Fruit fly (Drosophila melanogaster) whole organism, embryonic: ENCODE data around the gene Sf3b2.
A peak's percentile ranks its signal among the peaks of the same experiment; 100 is the strongest.

Source experiments
- Antp ChIP-seq: fragments of 200-800 bp; sonication (Bioruptor generic); optimal IDR thresholded peaks from 3 replicates; lab custom pipeline; 2016; ENCODE audit warnings: missing biosample characterization, missing genetic modification characterization
- Asciz ChIP-seq: fragments of 200-800 bp; sonication (Bioruptor generic); optimal IDR thresholded peaks from 2 replicates; lab custom pipeline; 2017; ENCODE audit warnings: missing biosample characterization, mild to moderate bottlenecking, missing genetic modification characterization, missing genetic modification reagents
- Bgb ChIP-seq: fragments of 200-800 bp; sonication (Bioruptor generic); IDR thresholded peaks from 2 replicates; pipeline ENCODE4 v1.3.6; 2022; ENCODE audit warnings: missing biosample characterization, missing genetic modification characterization; ENCODE audit not compliant: partially characterized antibody
- CG10274 ChIP-seq: fragments of 200-800 bp; sonication (Bioruptor generic); optimal IDR thresholded peaks from 3 replicates; lab custom pipeline; 2017; ENCODE audit warnings: missing biosample characterization, mild to moderate bottlenecking, missing genetic modification characterization
- CG11247 ChIP-seq: fragments of 200-800 bp; sonication (Bioruptor generic); IDR thresholded peaks from 2 replicates; pipeline ENCODE4 v1.3.6; 2022; ENCODE audit warnings: missing biosample characterization, missing genetic modification characterization
- CG11504 ChIP-seq: fragments of 200-800 bp; sonication (Bioruptor generic); optimal IDR thresholded peaks from 3 replicates; lab custom pipeline; 2019; ENCODE audit warnings: missing biosample characterization, mild to moderate bottlenecking, missing genetic modification characterization, moderate library complexity
- CG12071 ChIP-seq: fragments of 200-800 bp; sonication (Bioruptor generic); optimal IDR thresholded peaks from 3 replicates; lab custom pipeline; 2018; ENCODE audit warnings: missing biosample characterization, mild to moderate bottlenecking, missing genetic modification characterization
- CG12299 ChIP-seq: fragments of 200-800 bp; sonication (Bioruptor generic); optimal IDR thresholded peaks from 2 replicates; lab custom pipeline; 2018; ENCODE audit warnings: missing biosample characterization, mild to moderate bottlenecking, missing genetic modification characterization
- CG12659 ChIP-seq: fragments of 200-800 bp; sonication (Bioruptor generic); optimal IDR thresholded peaks from 3 replicates; lab custom pipeline; 2017; ENCODE audit warnings: mild to moderate bottlenecking, missing biosample characterization, missing genetic modification reagents, missing genetic modification characterization
- CG13624 ChIP-seq: fragments of 200-800 bp; sonication (Bioruptor generic); optimal IDR thresholded peaks from 2 replicates; lab custom pipeline; 2016; ENCODE audit warnings: missing biosample characterization, missing genetic modification characterization
- CG13775 ChIP-seq: fragments of 200-800 bp; sonication (Bioruptor generic); optimal IDR thresholded peaks from 3 replicates; lab custom pipeline; 2017; ENCODE audit warnings: missing biosample characterization, mild to moderate bottlenecking, missing genetic modification characterization
- CG14441 ChIP-seq: fragments of 200-800 bp; sonication (Bioruptor generic); IDR thresholded peaks from 2 replicates; pipeline ENCODE4 v1.3.6; 2022; ENCODE audit warnings: missing biosample characterization, missing genetic modification characterization
- CG1832 ChIP-seq: fragments of 200-800 bp; sonication (Bioruptor generic); optimal IDR thresholded peaks from 2 replicates; lab custom pipeline; 2017; ENCODE audit warnings: missing biosample characterization, mild to moderate bottlenecking, missing genetic modification characterization, inconsistent platforms
- CG18476 ChIP-seq: fragments of 200-800 bp; sonication (Bioruptor generic); optimal IDR thresholded peaks from 2 replicates; lab custom pipeline; 2016; ENCODE audit warnings: missing biosample characterization, mild to moderate bottlenecking, missing genetic modification characterization
- CG2199 ChIP-seq: fragments of 200-800 bp; sonication (Bioruptor generic); IDR thresholded peaks from 3 replicates; pipeline ENCODE4 v1.3.6; 2022; ENCODE audit warnings: missing biosample characterization, missing genetic modification characterization
- CG30403 ChIP-seq: fragments of 200-800 bp; sonication (Bioruptor generic); optimal IDR thresholded peaks from 3 replicates; lab custom pipeline; 2016; ENCODE audit warnings: missing biosample characterization, missing genetic modification characterization
- CG32772 ChIP-seq: fragments of 200-800 bp; sonication (Bioruptor generic); IDR thresholded peaks from 2 replicates; pipeline ENCODE4 v1.3.6; 2022; ENCODE audit warnings: missing biosample characterization, missing genetic modification characterization
- CG33557 ChIP-seq: fragments of 200-800 bp; sonication (Bioruptor generic); optimal IDR thresholded peaks from 2 replicates; lab custom pipeline; 2019; ENCODE audit warnings: missing biosample characterization, mild to moderate bottlenecking, missing genetic modification characterization, moderate library complexity
- CG42726 ChIP-seq: fragments of 200-800 bp; sonication (Bioruptor generic); IDR thresholded peaks from 2 replicates; pipeline ENCODE4 v1.3.6; 2022; ENCODE audit warnings: missing biosample characterization, missing genetic modification characterization; ENCODE audit not compliant: partially characterized antibody
- CG4617 ChIP-seq: fragments of 200-800 bp; sonication (Bioruptor generic); optimal IDR thresholded peaks from 3 replicates; lab custom pipeline; 2016; ENCODE audit warnings: missing biosample characterization, missing genetic modification characterization, borderline replicate concordance
- CG4820 ChIP-seq: fragments of 200-800 bp; sonication (Bioruptor generic); optimal IDR thresholded peaks from 3 replicates; lab custom pipeline; 2016; ENCODE audit warnings: missing biosample characterization, missing genetic modification characterization
- CG6175 ChIP-seq: fragments of 200-800 bp; sonication (Bioruptor generic); IDR thresholded peaks from 3 replicates; pipeline ENCODE4 v1.3.6; 2022; ENCODE audit warnings: missing biosample characterization, missing genetic modification characterization
- CG6813 ChIP-seq: fragments of 200-800 bp; sonication (Bioruptor generic); optimal IDR thresholded peaks from 2 replicates; lab custom pipeline; 2017; ENCODE audit warnings: missing biosample characterization, missing genetic modification characterization, mild to moderate bottlenecking, moderate library complexity, missing genetic modification reagents
- CG7357 ChIP-seq: fragments of 200-800 bp; sonication (Bioruptor generic); IDR thresholded peaks from 3 replicates; pipeline ENCODE4 v1.3.6; 2022; ENCODE audit warnings: missing biosample characterization, missing genetic modification characterization
- CTCF ChIP-seq: fragments of 200-800 bp; sonication (Bioruptor generic); optimal IDR thresholded peaks from 2 replicates; lab custom pipeline; 2017; ENCODE audit warnings: missing biosample characterization, mild to moderate bottlenecking, missing genetic modification characterization, moderate library complexity
- D19A ChIP-seq: fragments of 200-800 bp; optimal IDR thresholded peaks from 3 replicates; lab custom pipeline; 2019; ENCODE audit warnings: missing biosample characterization, mild to moderate bottlenecking, missing genetic modification characterization, moderate library complexity
- Dek ChIP-seq: fragments of 200-800 bp; sonication (Bioruptor generic); optimal IDR thresholded peaks from 3 replicates; lab custom pipeline; 2019; ENCODE audit warnings: missing biosample characterization, mild to moderate bottlenecking, missing genetic modification characterization, moderate library complexity
- Dll ChIP-seq: fragments of 200-800 bp; sonication (Bioruptor generic); IDR thresholded peaks from 4 replicates; pipeline ENCODE4 v1.3.6; 2022; ENCODE audit warnings: missing biosample characterization, missing genetic modification characterization; ENCODE audit not compliant: partially characterized antibody
- H2.0 ChIP-seq: fragments of 200-800 bp; sonication (Bioruptor generic); IDR thresholded peaks from 2 replicates; pipeline ENCODE4 v1.3.6; 2022; ENCODE audit warnings: missing biosample characterization, missing genetic modification characterization
- Hr39 ChIP-seq: fragments of >200 bp; optimal IDR thresholded peaks from 2 replicates; lab custom pipeline; 2017
- Hr51 ChIP-seq, 2 experiments: fragments of 200-800 bp; sonication (Bioruptor generic); optimal IDR thresholded peaks; 2 replicates in 1 of 2; 3 replicates in 1 of 2; lab custom pipeline; 2016 to 2018; ENCODE audit warnings: missing biosample characterization in 2 of 2, missing genetic modification characterization in 2 of 2, mild to moderate bottlenecking in 1 of 2, moderate library complexity in 1 of 2
- Neu2 ChIP-seq: fragments of 200-800 bp; sonication (Bioruptor generic); optimal IDR thresholded peaks from 3 replicates; lab custom pipeline; 2016; ENCODE audit warnings: missing biosample characterization, missing genetic modification characterization, borderline replicate concordance
- Nf-YA ChIP-seq: fragments of 200-800 bp; sonication (Bioruptor generic); IDR thresholded peaks from 2 replicates; pipeline ENCODE4 v1.3.6; 2022; ENCODE audit warnings: missing biosample characterization, missing genetic modification characterization
- Pdp1 ChIP-seq, 2 experiments: fragments of 200-800 bp; sonication (Bioruptor generic); optimal IDR thresholded peaks; 3 replicates each; lab custom pipeline; 2016; ENCODE audit warnings: missing biosample characterization in 2 of 2, missing genetic modification characterization in 2 of 2, mild to moderate bottlenecking in 1 of 2, moderate library complexity in 1 of 2
- abd-A ChIP-seq: fragments of 200-800 bp; sonication (Bioruptor generic); optimal IDR thresholded peaks from 3 replicates; lab custom pipeline; 2019; ENCODE audit warnings: missing biosample characterization, mild to moderate bottlenecking, missing genetic modification characterization, moderate library complexity
- al ChIP-seq: fragments of 200-800 bp; sonication (Bioruptor generic); IDR thresholded peaks from 2 replicates; pipeline ENCODE4 v1.3.6; 2022; ENCODE audit warnings: missing biosample characterization, missing genetic modification characterization
- corto ChIP-seq: fragments of 200-800 bp; sonication (Bioruptor generic); optimal IDR thresholded peaks from 2 replicates; lab custom pipeline; 2016; ENCODE audit warnings: missing biosample characterization, mild to moderate bottlenecking, missing genetic modification characterization, moderate library complexity
- eve ChIP-seq, 2 experiments: fragments of >200 bp; optimal IDR thresholded peaks; 2 replicates each; lab custom pipeline; 2017; ENCODE audit warnings: missing biosample characterization in 2 of 2, missing genetic modification characterization in 2 of 2
- her ChIP-seq: fragments of 200-800 bp; sonication (Bioruptor generic); optimal IDR thresholded peaks from 2 replicates; lab custom pipeline; 2016; ENCODE audit warnings: missing biosample characterization, missing genetic modification characterization
- insv ChIP-seq, 2 experiments: fragments of 200-800 bp; sonication (Bioruptor generic); optimal IDR thresholded peaks; 3 replicates each; lab custom pipeline; 2016 to 2018; ENCODE audit warnings: missing biosample characterization in 2 of 2, missing genetic modification characterization in 2 of 2
- mld ChIP-seq: fragments of 200-800 bp; sonication (Bioruptor generic); IDR thresholded peaks from 3 replicates; pipeline ENCODE4 v1.3.6; 2022; ENCODE audit warnings: missing biosample characterization, missing genetic modification characterization; ENCODE audit not compliant: partially characterized antibody
- nerfin-1 ChIP-seq: fragments of 200-800 bp; sonication (Bioruptor generic); optimal IDR thresholded peaks from 3 replicates; lab custom pipeline; 2019; ENCODE audit warnings: missing biosample characterization, mild to moderate bottlenecking, missing genetic modification characterization, moderate library complexity
- ranshi ChIP-seq: fragments of 200-800 bp; sonication (Bioruptor generic); IDR thresholded peaks from 2 replicates; pipeline ENCODE4 v1.3.6; 2022; ENCODE audit warnings: missing biosample characterization, missing genetic modification characterization
- repo ChIP-seq: fragments of 200-800 bp; sonication (Bioruptor generic); optimal IDR thresholded peaks from 2 replicates; lab custom pipeline; 2016; ENCODE audit warnings: missing biosample characterization, missing genetic modification characterization
- shn ChIP-seq: fragments of 200-800 bp; sonication (Bioruptor generic); optimal IDR thresholded peaks from 3 replicates; lab custom pipeline; 2016; ENCODE audit warnings: missing biosample characterization, missing genetic modification characterization
- sima ChIP-seq: fragments of 200-800 bp; sonication (Bioruptor generic); optimal IDR thresholded peaks from 2 replicates; lab custom pipeline; 2016; ENCODE audit warnings: missing biosample characterization, missing genetic modification characterization
- slbo ChIP-seq: fragments of 200-800 bp; sonication (Bioruptor generic); IDR thresholded peaks from 2 replicates; pipeline ENCODE4 v1.3.6; 2022; ENCODE audit warnings: missing biosample characterization, missing genetic modification characterization
- slp2 ChIP-seq: fragments of 200-800 bp; sonication (Bioruptor generic); optimal IDR thresholded peaks from 2 replicates; lab custom pipeline; 2016; ENCODE audit warnings: missing biosample characterization, missing genetic modification characterization
- sug ChIP-seq: fragments of 200-800 bp; optimal IDR thresholded peaks from 2 replicates; lab custom pipeline; 2019; ENCODE audit warnings: missing biosample characterization, mild to moderate bottlenecking, missing genetic modification characterization, moderate library complexity
- trem ChIP-seq: fragments of 200-800 bp; optimal IDR thresholded peaks from 3 replicates; lab custom pipeline; 2019; ENCODE audit warnings: missing biosample characterization, mild to moderate bottlenecking, missing genetic modification characterization, moderate library complexity
- tup ChIP-seq: fragments of 200-800 bp; sonication (Bioruptor generic); optimal IDR thresholded peaks from 2 replicates; lab custom pipeline; 2016; ENCODE audit warnings: missing biosample characterization, mild to moderate bottlenecking, missing genetic modification characterization, moderate library complexity

Sf3b2 gene

dm6 chr2L:2999113-2999512 lies 29.9 kb downstream of the Sf3b2 start, which contains the start of gene Ccdc85 (continued):
- TF ChIP-seq CG12071 (GFP tag; lab: Kevin White, UChicago) (no peak), trem (tag; lab: Kevin White, UChicago) (peak; percentile 83), Neu2 (GFP tag; lab: Kevin White, UChicago) (no peak), CG11504 (no peak), her (peak; percentile 47), CG4820 (GFP tag; lab: Kevin White, UChicago) (no peak), slbo (GFP tag; lab: Robert Waterston, UW) (0 out of 2 replicates have a peak, but pooled peaks have one; percentile 13), CG33557 (peak; percentile 7), slp2 (no peak), Hr51 (GFP tag; optimal IDR thresholded peaks at IDR 0.05; lab: Kevin White, UChicago) (no peak), CG4617 (GFP tag; lab: Kevin White, UChicago) (no peak), CG7357 (GFP tag; lab: Robert Waterston, UW) (no peak), Nf-YA (0 out of 2 replicates have a peak, but pooled peaks have one; percentile 7), Antp (GFP tag; lab: Kevin White, UChicago) (no peak), eve (GFP tag; optimal IDR thresholded peaks at IDR 0.05; lab: Kevin White, UChicago) (no peak), abd-A (tag; lab: Kevin White, UChicago) (no peak), CG12299 (tag; lab: Kevin White, UChicago) (no peak), sug (tag; lab: Kevin White, UChicago) (peak; percentile 27), D19A (tag; lab: Kevin White, UChicago) (no peak), Bgb (peak; percentile 98), shn (GFP tag; lab: Kevin White, UChicago) (no peak), sima (GFP tag; lab: Kevin White, UChicago) (no peak), CG42726 (peak; percentile 92), CG11247 (no peak), CG30403 (GFP tag; lab: Kevin White, UChicago) (no peak), nerfin-1 (tag; lab: Kevin White, UChicago) (no peak), CG1832 (GFP tag; lab: Kevin White, UChicago) (no peak), CG6813 (GFP tag; lab: Kevin White, UChicago) (no peak), CTCF (GFP tag; lab: Kevin White, UChicago) (no peak), ranshi (no peak), CG32772 (GFP tag; lab: Robert Waterston, UW) (no peak), Dek (no peak), Pdp1 (GFP tag; optimal IDR thresholded peaks at IDR 0.05; lab: Kevin White, UChicago) (no peak), Hr39 (lab: Kevin White, UChicago) (no peak), CG2199 (0 out of 3 replicates have a peak, but pooled peaks have one; percentile 10), CG6175 (GFP tag; lab: Robert Waterston, UW) (no peak), CG13624 (GFP tag; lab: Kevin White, UChicago) (peak; percentile 55), CG12659 (GFP tag; lab: Kevin White, UChicago) (peak; percentile 51), al (GFP tag; lab: Robert Waterston, UW) (no peak), repo (GFP tag; lab: Kevin White, UChicago) (no peak), Asciz (GFP tag; lab: Kevin White, UChicago) (no peak), Dll (GFP tag; lab: Robert Waterston, UW) (peak; percentile 93), insv (GFP tag; optimal IDR thresholded peaks at IDR 0.05; lab: Kevin White, UChicago) (no peak), CG10274 (GFP tag; lab: Kevin White, UChicago) (no peak), tup (no peak), CG14441 (no peak), H2.0 (GFP tag; lab: Robert Waterston, UW) (no peak), CG18476 (no peak), mld (peak; percentile 98), corto (GFP tag; lab: Kevin White, UChicago) (no peak), CG13775 (GFP tag; lab: Kevin White, UChicago) (no peak)
